Worm (Caenorhabditis elegans): ENCODE measurements around the gene Y53C12A.8.

- TF ChIP-seq pha-4 (tag; optimal IDR thresholded peaks at IDR 0.05) = no peak
- no peak for TF ChIP-seq nhr-11 (tag; optimal IDR thresholded peaks at IDR 0.05)
- TF ChIP-seq sox-4 (tag; optimal IDR thresholded peaks at IDR 0.05) = no peak
- TF ChIP-seq hlh-30 (tag; optimal IDR thresholded peaks at IDR 0.05; ENCODE audit: insufficient read depth) = no peak
- no peak for TF ChIP-seq ceh-18 (tag; optimal IDR thresholded peaks at IDR 0.05)
- no peak for TF ChIP-seq pqm-1 (tag; optimal IDR thresholded peaks at IDR 0.05)
- no peak for TF ChIP-seq mec-3 (tag; optimal IDR thresholded peaks at IDR 0.05; ENCODE audit: borderline replicate concordance)
- no peak for TF ChIP-seq odd-2 (tag; optimal IDR thresholded peaks at IDR 0.05)
Measured at ce11 chrII:9656210-9656755, 44.0 kb downstream of the Y53C12A.8 start, which contains the start of gene gstk-1.

Measured in whole organism, late embryonic.